Comparison of ENCODE assay signal across 3 worm cellular contexts in genomic region chrIII:13575610-13576232, ce11.
TF ChIP-seq lines count a peak whose summit lies in the region.

Gene osm-7, plus strand, starts transcription at chrIII:13576182.

TF ChIP-seq in whole organism, L1 larva, 84 proteins besides CTCF, POLR2A, EP300 and RAD21:
- TF ChIP-seq C16A3.4 (tag; optimal IDR thresholded peaks at IDR 0.05; lab: Kevin White, UChicago) (no peak), unc-62 (GFP tag; optimal IDR thresholded peaks at IDR 0.05; lab: Kevin White, UChicago) (no peak), ceh-8 (GFP tag; optimal IDR thresholded peaks at IDR 0.05; lab: Kevin White, UChicago) (no peak), nhr-84 (tag; optimal IDR thresholded peaks at IDR 0.05; lab: Kevin White, UChicago) (no peak), pqm-1 (tag; optimal IDR thresholded peaks at IDR 0.05; lab: Kevin White, UChicago) (no peak), mab-9 (GFP tag; IDR thresholded peaks at IDR 0.05; lab: Robert Waterston, UW) (no peak), lir-3 (tag; optimal IDR thresholded peaks at IDR 0.05; lab: Kevin White, UChicago; ENCODE audit: poor library complexity) (no peak), hpl-2 (GFP tag; optimal IDR thresholded peaks at IDR 0.05; lab: Kevin White, UChicago) (no peak), dsc-1 (tag; optimal IDR thresholded peaks at IDR 0.05; lab: Kevin White, UChicago) (no peak), sox-4 (tag; optimal IDR thresholded peaks at IDR 0.05; lab: Kevin White, UChicago) (no peak), nhr-85 (tag; lab: Kevin White, UChicago) (peak; percentile 37), nhr-90 (tag; optimal IDR thresholded peaks at IDR 0.05; lab: Kevin White, UChicago; ENCODE audit: poor library complexity) (no peak), elt-3 (tag; optimal IDR thresholded peaks at IDR 0.05; lab: Kevin White, UChicago) (peak in 1 of 6 experiments; percentile 55), isw-1 (GFP tag; IDR thresholded peaks at IDR 0.05; lab: Robert Waterston, UW) (no peak), nhr-12 (tag; optimal IDR thresholded peaks at IDR 0.05; lab: Kevin White, UChicago) (no peak), zag-1 (tag; optimal IDR thresholded peaks at IDR 0.05; lab: Kevin White, UChicago) (no peak), nhr-19 (GFP tag; conservative IDR thresholded peaks at IDR 0.05; lab: Robert Waterston, UW) (no peak), blmp-1 (tag; optimal IDR thresholded peaks at IDR 0.05; lab: Kevin White, UChicago) (peak; percentile 70), unc-98 (GFP tag; IDR thresholded peaks at IDR 0.05; lab: Robert Waterston, UW) (no peak)
TF ChIP-seq in whole organism, L1 larva: peak in this region for 3.

TF ChIP-seq in whole organism, L2 larva, 48 proteins besides CTCF, POLR2A, EP300 and RAD21:
- TF ChIP-seq blmp-1 (tag; optimal IDR thresholded peaks at IDR 0.05; lab: Kevin White, UChicago; ENCODE audit: insufficient read depth): peak; percentile 65
- no peak for TF ChIP-seq snpc-4 (tag; optimal IDR thresholded peaks at IDR 0.05; lab: Kevin White, UChicago)

TF ChIP-seq in whole organism, L4 larva, 104 proteins besides CTCF, POLR2A, EP300 and RAD21:
- no peak for TF ChIP-seq hlh-11 (tag; optimal IDR thresholded peaks at IDR 0.05; lab: Kevin White, UChicago)
- TF ChIP-seq hlh-30 (tag; optimal IDR thresholded peaks at IDR 0.05; lab: Kevin White, UChicago; ENCODE audit: insufficient read depth): peak; percentile 20
